Fruit fly (Drosophila melanogaster): ENCODE measurements around the gene CG17167.

- TF ChIP-seq CG6654 (GFP tag; optimal IDR thresholded peaks at IDR 0.05) (no peak), pita (GFP tag; optimal IDR thresholded peaks at IDR 0.05) (no peak), yki (optimal IDR thresholded peaks at IDR 0.05) (no peak), run (tag; optimal IDR thresholded peaks at IDR 0.05) (no peak), CG1603 (tag; optimal IDR thresholded peaks at IDR 0.05) (no peak), CG2202 (tag; optimal IDR thresholded peaks at IDR 0.05) (no peak)
Observed at dm6 chrX:23035766-23036165, 32.3 kb upstream of the CG17167 start, which contains the start of gene CG12061.

All from whole organism, embryonic.